Fruit fly (Drosophila melanogaster): ENCODE results near the gene Tm2.

Gene Tm2

DNA sequence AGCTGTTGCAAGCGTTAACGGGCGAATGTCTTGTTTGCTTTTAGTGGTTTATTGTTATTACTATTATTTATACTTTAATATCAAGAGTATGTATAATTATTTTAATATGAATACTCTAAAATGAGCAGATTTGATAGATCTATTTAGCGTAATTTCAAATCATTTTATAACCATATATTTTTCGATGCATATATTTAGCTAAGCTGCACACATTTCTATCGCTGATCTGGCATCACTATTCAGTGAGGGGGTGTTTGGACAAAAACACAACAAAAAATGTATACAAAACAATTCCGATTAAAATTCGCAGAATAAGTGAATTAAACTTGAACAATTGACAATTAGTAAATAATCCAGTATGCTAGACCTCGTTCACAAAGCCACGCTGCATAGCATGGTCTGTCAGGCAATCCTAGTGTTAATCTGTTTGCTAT is 41.0 kb downstream of the Tm2 start, which contains the start of the genes Trs33 and Tmtc4 (continued):
- no peak for TF ChIP-seq CG6654 (GFP tag; optimal IDR thresholded peaks at IDR 0.05)
- no peak for TF ChIP-seq mirr (GFP tag; optimal IDR thresholded peaks at IDR 0.05)
- TF ChIP-seq CkIIα-i1 (GFP tag; IDR thresholded peaks at IDR 0.05): no peak
- TF ChIP-seq trem (tag; optimal IDR thresholded peaks at IDR 0.05): peak; percentile 76
- TF ChIP-seq ranshi (GFP tag; IDR thresholded peaks at IDR 0.05): no peak
- no peak for TF ChIP-seq CG9876 (GFP tag; optimal IDR thresholded peaks at IDR 0.05)
- TF ChIP-seq CG14014 (GFP tag; IDR thresholded peaks at IDR 0.05): no peak
- TF ChIP-seq gcm2 (GFP tag; optimal IDR thresholded peaks at IDR 0.05): no peak
- TF ChIP-seq CG11723 (GFP tag; optimal IDR thresholded peaks at IDR 0.05): peak; percentile 6
- no peak for TF ChIP-seq HmgD (GFP tag; optimal IDR thresholded peaks at IDR 0.05)
- peak; percentile 61 for TF ChIP-seq B-H2 (GFP tag; optimal IDR thresholded peaks at IDR 0.05)
- no peak for TF ChIP-seq btn (GFP tag; optimal IDR thresholded peaks at IDR 0.05)
- no peak for TF ChIP-seq pho (GFP tag; optimal IDR thresholded peaks at IDR 0.05)
- peak; percentile 67 for TF ChIP-seq CG13424 (tag; optimal IDR thresholded peaks at IDR 0.05)
- no peak for TF ChIP-seq yki (optimal IDR thresholded peaks at IDR 0.05)
- TF ChIP-seq CG1529 (GFP tag; optimal IDR thresholded peaks at IDR 0.05): no peak
- TF ChIP-seq emc (GFP tag; optimal IDR thresholded peaks at IDR 0.05): no peak
- no peak for TF ChIP-seq ci (GFP tag; IDR thresholded peaks at IDR 0.05)
- TF ChIP-seq ftz-f1 (GFP tag; optimal IDR thresholded peaks at IDR 0.05): no peak
- TF ChIP-seq CG14710 (tag; optimal IDR thresholded peaks at IDR 0.05): peak; percentile 62
- no peak for TF ChIP-seq Asciz (GFP tag; optimal IDR thresholded peaks at IDR 0.05)
- no peak for TF ChIP-seq Nf-YB (GFP tag; optimal IDR thresholded peaks at IDR 0.05)
- TF ChIP-seq so (GFP tag; IDR thresholded peaks at IDR 0.05): no peak
- peak; percentile 42 for TF ChIP-seq sd (tag; optimal IDR thresholded peaks at IDR 0.05)
- no peak for TF ChIP-seq CG10321 (GFP tag; IDR thresholded peaks at IDR 0.05)
- TF ChIP-seq Bteb2 (GFP tag; optimal IDR thresholded peaks at IDR 0.05): no peak
- peak; percentile 37 for TF ChIP-seq pzg (GFP tag; optimal IDR thresholded peaks at IDR 0.05)
- TF ChIP-seq CG12071 (GFP tag; optimal IDR thresholded peaks at IDR 0.05): no peak
- no peak for TF ChIP-seq Atf3 (GFP tag; optimal IDR thresholded peaks at IDR 0.05)
- peak; percentile 48 for TF ChIP-seq gcm (GFP tag; optimal IDR thresholded peaks at IDR 0.05)
- TF ChIP-seq BEAF-32 (GFP tag; optimal IDR thresholded peaks at IDR 0.05): peak; percentile 25
- TF ChIP-seq Ptx1 (GFP tag; IDR thresholded peaks at IDR 0.05): 0 out of 2 replicates have a peak, but pooled peaks have one; percentile 33
- TF ChIP-seq eve (GFP tag; optimal IDR thresholded peaks at IDR 0.05): no peak
- TF ChIP-seq cwo (GFP tag; optimal IDR thresholded peaks at IDR 0.05): no peak
- no peak for TF ChIP-seq Mad (GFP tag; optimal IDR thresholded peaks at IDR 0.05)
- TF ChIP-seq ato (GFP tag; IDR thresholded peaks at IDR 0.05; ENCODE audit: partially characterized antibody): no peak
- no peak for TF ChIP-seq Sry-δ (GFP tag; optimal IDR thresholded peaks at IDR 0.05)
- peak; percentile 20 for TF ChIP-seq CG10654 (GFP tag; optimal IDR thresholded peaks at IDR 0.05)
- TF ChIP-seq H2.0 (GFP tag; IDR thresholded peaks at IDR 0.05): no peak
- no peak for TF ChIP-seq vnd (GFP tag; IDR thresholded peaks at IDR 0.05; ENCODE audit: partially characterized antibody)
- no peak for TF ChIP-seq Elba2 (GFP tag; optimal IDR thresholded peaks at IDR 0.05)
- peak; percentile 26 for TF ChIP-seq CG4424 (GFP tag; optimal IDR thresholded peaks at IDR 0.05)
- TF ChIP-seq CrebB (tag; optimal IDR thresholded peaks at IDR 0.05): no peak
- no peak for TF ChIP-seq Oaz (GFP tag; IDR thresholded peaks at IDR 0.05)
- TF ChIP-seq CG3407 (GFP tag; optimal IDR thresholded peaks at IDR 0.05): no peak
- TF ChIP-seq CTCF (GFP tag; optimal IDR thresholded peaks at IDR 0.05): no peak
- peak; percentile 49 for TF ChIP-seq CG8924 (tag; optimal IDR thresholded peaks at IDR 0.05)
- TF ChIP-seq CG33213 (GFP tag; optimal IDR thresholded peaks at IDR 0.05): no peak
- no peak for TF ChIP-seq Max (GFP tag; optimal IDR thresholded peaks at IDR 0.05)
- no peak for TF ChIP-seq Dfd (GFP tag; optimal IDR thresholded peaks at IDR 0.05)
- TF ChIP-seq CG10959 (GFP tag; IDR thresholded peaks at IDR 0.05): no peak
- TF ChIP-seq CG7271 (tag; optimal IDR thresholded peaks at IDR 0.05): no peak
- peak; percentile 34 for TF ChIP-seq CG7556 (GFP tag; optimal IDR thresholded peaks at IDR 0.05)
